Fruit fly (Drosophila melanogaster) whole organism, larva: ENCODE results near the gene CG18223.

Experiments
- noc ChIP-seq: fragments of 200-800 bp; sonication (Bioruptor generic); optimal IDR thresholded peaks from 3 replicates; lab custom pipeline; 2019; ENCODE audit warnings: missing biosample characterization, mild to moderate bottlenecking, missing genetic modification characterization, moderate library complexity

CG18223 gene

DNA sequence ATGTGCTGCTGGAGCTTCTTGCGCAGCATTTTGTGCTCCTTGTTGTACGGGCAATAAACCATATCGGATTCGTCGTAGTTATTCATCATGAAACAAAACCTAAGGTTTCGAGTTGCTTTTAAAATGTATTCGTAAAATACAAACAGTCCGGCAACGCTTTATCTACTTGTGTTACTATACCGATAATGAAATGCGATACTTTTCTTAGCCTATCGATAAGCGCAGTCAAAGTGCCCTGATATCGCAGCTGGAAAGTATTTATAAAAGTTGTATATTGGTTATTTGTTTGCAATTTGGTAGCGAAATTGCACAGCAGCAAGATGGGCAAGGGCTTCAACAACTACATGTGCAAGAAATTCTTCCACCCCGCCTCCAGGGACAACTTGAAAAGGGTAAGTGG is 18.7 kb downstream of the CG18223 start, which contains the start of the genes arx and CG6843:
Gene arx (minus strand): TSS at position 144 of the 400 bp plus-strand sequence.
Gene CG6843 (plus strand): TSS at position 184 of the 400 bp plus-strand sequence.
- TF ChIP-seq noc (tag; lab: Kevin White, UChicago): no peak

dm6 chr3L:18898770-18899278 is 21.3 kb downstream of the CG18223 start, which contains the start of gene RpL26:
TSS of gene RpL26 (plus strand) at chr3L:18898875.
- peak; percentile 68 for TF ChIP-seq noc (tag; lab: Kevin White, UChicago)

dm6 chr3L:18898086-18898470 is 22.0 kb downstream of the CG18223 start, which contains the start of gene CG3902:
TSS of gene CG3902 (minus strand) at chr3L:18898293.
- TF ChIP-seq noc (tag; lab: Kevin White, UChicago): peak; percentile 51

DNA sequence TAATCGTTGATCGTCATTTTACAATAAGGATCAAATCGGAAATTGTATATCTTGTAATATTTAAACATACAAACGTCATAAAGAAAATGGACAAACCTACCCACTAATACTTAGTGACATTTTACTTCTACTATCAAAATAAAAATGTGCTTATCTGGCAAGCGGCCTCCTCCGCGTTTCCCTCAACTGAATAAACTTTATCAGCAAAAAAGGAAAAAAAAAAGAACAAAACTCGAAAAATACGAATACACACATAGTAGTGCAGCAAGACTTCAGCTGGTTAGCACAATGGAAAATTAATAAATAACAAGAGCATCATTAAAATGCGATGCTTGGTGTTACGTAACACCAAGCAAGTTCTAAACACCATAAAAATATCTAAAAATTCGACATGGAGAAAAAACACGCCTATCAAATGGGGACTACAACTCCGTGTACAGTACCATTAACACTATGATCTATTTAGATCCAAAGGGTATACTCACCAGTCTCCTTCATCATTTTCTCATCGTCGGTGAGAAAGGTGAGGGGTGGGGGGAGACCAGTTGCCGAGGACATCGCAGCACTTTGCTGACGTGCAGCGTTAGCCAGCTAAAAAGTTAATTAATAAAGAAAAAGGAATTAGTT is 22.5 kb downstream of the CG18223 start:
- no peak for TF ChIP-seq noc (tag; lab: Kevin White, UChicago)

DNA sequence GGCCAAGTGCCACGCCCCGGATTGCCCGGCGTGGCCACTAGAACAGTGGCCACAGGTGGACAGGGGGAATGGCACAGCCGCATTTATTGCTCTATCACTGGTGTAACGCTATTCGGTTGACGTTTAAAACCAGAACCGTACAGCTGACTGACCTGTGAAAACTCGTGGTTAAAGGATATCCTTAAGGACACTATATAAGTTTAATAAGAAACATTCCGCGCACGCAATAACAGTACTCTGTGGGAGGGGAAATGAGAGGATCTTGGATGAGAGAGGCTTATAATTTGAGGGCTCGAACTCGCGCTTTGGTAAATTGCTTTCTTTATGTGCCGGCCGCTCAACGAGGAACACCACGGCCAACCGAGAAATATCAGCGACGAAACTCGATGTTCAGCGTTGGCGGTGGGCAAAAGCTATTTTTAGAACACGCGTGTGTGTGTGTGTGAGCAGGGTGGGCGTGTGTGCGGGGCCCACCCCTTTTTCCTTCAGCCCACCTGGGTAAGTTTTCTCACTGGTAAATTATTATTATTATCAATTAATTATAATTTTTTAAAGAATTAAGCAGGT is 23.7 kb downstream of the CG18223 start:
- TF ChIP-seq noc (tag; lab: Kevin White, UChicago): no peak

DNA sequence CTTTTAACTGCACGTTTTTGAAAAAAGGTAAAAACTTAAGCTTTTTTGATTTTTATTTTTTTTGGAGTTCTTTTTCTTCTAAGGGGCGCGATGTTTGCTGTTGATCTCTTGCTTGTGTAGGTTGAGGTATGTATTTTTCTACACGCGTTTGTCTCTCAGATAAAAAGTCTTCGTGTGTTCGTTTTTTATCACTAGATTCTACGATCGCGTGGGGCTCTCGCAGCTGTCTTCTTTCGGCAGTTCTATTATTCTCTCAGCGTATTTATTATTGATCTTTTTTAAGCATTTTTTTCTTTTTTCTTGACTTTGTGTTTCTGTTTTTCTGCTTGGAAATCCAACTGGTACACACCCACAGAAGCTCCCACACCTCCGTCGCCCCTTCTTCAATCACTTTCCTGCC is 25.0 kb downstream of the CG18223 start:
- peak; percentile 24 for TF ChIP-seq noc (tag; lab: Kevin White, UChicago)

DNA sequence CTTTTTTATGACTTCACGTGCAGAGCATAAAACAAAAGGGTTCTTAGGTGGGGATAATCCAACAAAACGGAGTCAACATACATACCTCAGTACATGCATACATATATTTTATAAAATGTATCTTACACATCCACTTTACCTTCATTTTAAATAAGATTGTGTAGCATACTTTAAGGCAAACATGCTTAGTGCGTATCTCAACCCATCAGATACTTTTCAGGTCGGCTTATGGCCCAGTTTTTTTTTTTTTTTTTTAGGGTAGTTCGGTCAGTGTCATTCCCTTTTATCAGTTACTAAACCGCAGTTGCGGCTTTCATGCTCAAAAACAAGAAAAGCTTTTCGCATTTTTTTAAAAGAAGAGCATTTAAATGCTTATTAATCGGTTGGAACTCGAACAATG is 28.1 kb downstream of the CG18223 start, which contains the start of gene NijB:
Gene NijB (plus strand): TSS at position 398 of the 400 bp plus-strand sequence.
- TF ChIP-seq noc (tag; lab: Kevin White, UChicago): no peak

dm6 chr3L:18890283-18891175 is 29.6 kb downstream of the CG18223 start, which contains the start of gene CG3961:
TSS of gene CG3961 (minus strand) at chr3L:18890483.
- TF ChIP-seq noc (tag; lab: Kevin White, UChicago): peak; percentile 78

- no peak for TF ChIP-seq noc (tag; lab: Kevin White, UChicago)
Observed at dm6 chr3L:18889222-18889866, 30.8 kb downstream of the CG18223 start.

dm6 chr3L:18881613-18882012 is 38.5 kb downstream of the CG18223 start:
- no peak for TF ChIP-seq noc (tag; lab: Kevin White, UChicago)

DNA sequence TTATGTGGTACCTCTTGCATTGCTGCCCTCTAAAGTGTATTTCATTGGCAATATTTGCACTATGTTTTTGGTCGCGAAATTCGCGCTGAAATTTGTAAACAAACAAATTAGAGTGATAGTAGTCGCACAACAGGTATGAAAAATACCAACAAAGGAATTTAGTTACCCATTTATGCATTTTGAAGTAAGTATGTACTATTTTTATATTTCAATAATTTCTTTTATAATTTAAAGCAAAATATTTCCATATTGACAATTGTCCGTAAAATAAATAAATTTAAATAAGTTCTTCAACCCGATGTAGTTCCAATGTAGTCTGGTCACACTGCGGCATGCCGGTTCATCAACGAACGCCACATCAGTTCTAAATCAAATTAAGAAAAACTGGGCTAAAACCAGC is 47.7 kb downstream of the CG18223 start, which contains the start of the genes Rad9 and Uggt:
Gene Rad9 (minus strand): TSS at position 114 of the 400 bp plus-strand sequence.
Gene Uggt (plus strand): TSS at position 308 of the 400 bp plus-strand sequence.
- no peak for TF ChIP-seq noc (tag; lab: Kevin White, UChicago)

dm6 chr3L:18870027-18870426 is 50.1 kb downstream of the CG18223 start, which contains the start of gene Blos3:
TSS of gene Blos3 (plus strand) at chr3L:18870224.
- no peak for TF ChIP-seq noc (tag; lab: Kevin White, UChicago)
